Worm (Caenorhabditis elegans) whole organism, L4 larva: ENCODE measurements around the gene srt-64.

ENCODE experiments used
- R02D3.7 ChIP-seq: fragments of 150-350 bp; sonication (generic microtip); optimal IDR thresholded peaks from 3 replicates; lab custom pipeline; 2014; ENCODE audit warnings: missing biosample characterization, missing genetic modification characterization
- Y48G9A.11 ChIP-seq: fragments of 200-800 bp; sonication (Bioruptor generic); IDR thresholded peaks from 2 replicates; pipeline ENCODE4 v1.3.6; 2022; ENCODE audit warnings: missing genetic modification reagents, missing genetic modification characterization, missing compliant biosample characterization
- ZK337.2 ChIP-seq: fragments of 200-800 bp; sonication (Bioruptor generic); IDR thresholded peaks from 2 replicates; pipeline ENCODE4 v1.3.6; 2022; ENCODE audit warnings: missing genetic modification reagents, missing genetic modification characterization, missing compliant biosample characterization
- aha-1 ChIP-seq: fragments of 150-350 bp; peaks from one replicate; lab custom pipeline; 2014; ENCODE audit warnings: missing biosample characterization, missing genetic modification characterization
- aly-2 ChIP-seq: sonication (generic microtip); optimal IDR thresholded peaks from 2 replicates; lab custom pipeline; 2018; ENCODE audit warnings: missing biosample characterization, missing genetic modification characterization
- ama-1 ChIP-seq: fragments of 150-350 bp; optimal IDR thresholded peaks from 2 replicates; lab custom pipeline; 2014; ENCODE audit warnings: inconsistent platforms, mixed read lengths
- ceh-20 ChIP-seq: fragments of 200-800 bp; sonication (Bioruptor generic); IDR thresholded peaks from 2 replicates; pipeline ENCODE4 v1.3.6; 2022; ENCODE audit warnings: missing genetic modification reagents, missing genetic modification characterization, missing compliant biosample characterization
- cey-2 ChIP-seq: sonication (generic microtip); optimal IDR thresholded peaks from 3 replicates; lab custom pipeline; 2017; ENCODE audit warnings: missing genetic modification characterization, mild to moderate bottlenecking, missing compliant biosample characterization, antibody characterized with exemption, borderline replicate concordance; ENCODE audit not compliant: insufficient read depth
- daf-12 ChIP-seq: fragments of 150-350 bp; optimal IDR thresholded peaks from 2 replicates; lab custom pipeline; 2014; ENCODE audit warnings: missing biosample characterization, missing genetic modification reagents, missing genetic modification characterization
- daf-16 ChIP-seq, 3 experiments: sonication (generic microtip); optimal IDR thresholded peaks; 2 replicates each; lab custom pipeline; 2016 to 2017; ENCODE audit warnings: missing genetic modification characterization in 3 of 3, missing genetic modification reagents in 3 of 3, mild to moderate bottlenecking in 2 of 3, missing compliant biosample characterization in 2 of 3, missing biosample characterization in 1 of 3, moderate library complexity in 1 of 3
- dpl-1 ChIP-seq: fragments of 150-350 bp; optimal IDR thresholded peaks from 2 replicates; lab custom pipeline; 2014; ENCODE audit warnings: missing biosample characterization, missing genetic modification reagents, missing genetic modification characterization
- duxl-1 ChIP-seq: sonication (generic microtip); optimal IDR thresholded peaks from 2 replicates; lab custom pipeline; 2016; ENCODE audit warnings: mild to moderate bottlenecking, missing genetic modification characterization, moderate library complexity, missing compliant biosample characterization; ENCODE audit not compliant: poor library complexity
- egl-43 ChIP-seq: fragments of 200-800 bp; sonication (Bioruptor generic); IDR thresholded peaks from 2 replicates; pipeline ENCODE4 v1.3.6; 2022; ENCODE audit warnings: missing genetic modification reagents, missing genetic modification characterization, missing compliant biosample characterization
- gei-8 ChIP-seq: fragments of 200-800 bp; sonication (Bioruptor generic); optimal IDR thresholded peaks from 2 replicates; lab custom pipeline; 2018; ENCODE audit warnings: mild to moderate bottlenecking, missing genetic modification characterization, missing compliant biosample characterization
- hlh-30 ChIP-seq: sonication (generic microtip); optimal IDR thresholded peaks from 2 replicates; lab custom pipeline; 2017; ENCODE audit warnings: antibody characterized with exemption, mild to moderate bottlenecking, missing genetic modification characterization, missing compliant biosample characterization; ENCODE audit not compliant: insufficient read depth
- hmg-1.1 ChIP-seq: fragments of 200-800 bp; sonication (Bioruptor generic); IDR thresholded peaks from 2 replicates; pipeline ENCODE4 v1.3.6; 2022; ENCODE audit warnings: missing genetic modification reagents, missing genetic modification characterization, missing compliant biosample characterization
- lin-29 ChIP-seq: fragments of 200-800 bp; sonication (Bioruptor generic); IDR thresholded peaks from 2 replicates; pipeline ENCODE4 v1.3.6; 2022; ENCODE audit warnings: missing genetic modification reagents, missing genetic modification characterization, missing compliant biosample characterization
- lin-38 ChIP-seq: fragments of 200-800 bp; sonication (Bioruptor generic); IDR thresholded peaks from 2 replicates; pipeline ENCODE4 v1.3.6; 2022; ENCODE audit warnings: missing genetic modification reagents, missing genetic modification characterization, missing compliant biosample characterization
- lin-39 ChIP-seq: fragments of 150-350 bp; optimal IDR thresholded peaks from 2 replicates; lab custom pipeline; 2014; ENCODE audit warnings: missing biosample characterization, missing genetic modification reagents, missing genetic modification characterization
- lsy-2 ChIP-seq, 2 experiments: fragments of 150-350 bp in 1 of 2; sonication (generic microtip) in 1 of 2; optimal IDR thresholded peaks; 2 replicates each; lab custom pipeline; 2014 to 2017; ENCODE audit warnings: missing biosample characterization in 2 of 2, missing genetic modification characterization in 2 of 2
- mep-1 ChIP-seq: fragments of 150-350 bp; sonication (generic microtip); optimal IDR thresholded peaks from 3 replicates; lab custom pipeline; 2014; ENCODE audit warnings: missing biosample characterization, missing genetic modification characterization
- mxl-2 ChIP-seq: fragments of 200-800 bp; sonication (Bioruptor generic); conservative IDR thresholded peaks from 2 replicates; pipeline ENCODE4 v1.3.6; 2022; ENCODE audit warnings: missing genetic modification reagents, missing genetic modification characterization, missing compliant biosample characterization
- nhr-28 ChIP-seq: fragments of 150-350 bp; optimal IDR thresholded peaks from 2 replicates; lab custom pipeline; 2014; ENCODE audit warnings: missing biosample characterization, missing genetic modification characterization
- nhr-42 ChIP-seq: fragments of 200-800 bp; sonication (Bioruptor generic); IDR thresholded peaks from 2 replicates; pipeline ENCODE4 v1.3.6; 2022; ENCODE audit warnings: missing genetic modification characterization, missing compliant biosample characterization
- nhr-6 ChIP-seq: fragments of 150-350 bp; optimal IDR thresholded peaks from 2 replicates; lab custom pipeline; 2014; ENCODE audit warnings: missing biosample characterization, missing genetic modification characterization
- nhr-76 ChIP-seq: fragments of 150-350 bp; optimal IDR thresholded peaks from 2 replicates; lab custom pipeline; 2014; ENCODE audit warnings: missing biosample characterization, missing genetic modification characterization
- nhr-77 ChIP-seq: fragments of 150-350 bp; optimal IDR thresholded peaks from 2 replicates; lab custom pipeline; 2014; ENCODE audit warnings: missing biosample characterization, missing genetic modification characterization
- rbr-2 ChIP-seq: sonication (generic microtip); optimal IDR thresholded peaks from 2 replicates; lab custom pipeline; 2016; ENCODE audit warnings: missing genotype, missing genetic modification characterization, missing compliant biosample characterization
- set-16 ChIP-seq: fragments of 200-800 bp; sonication (Bioruptor generic); IDR thresholded peaks from 2 replicates; pipeline ENCODE4 v1.3.6; 2022; ENCODE audit warnings: missing genetic modification reagents, missing genetic modification characterization, missing compliant biosample characterization
- skn-1 ChIP-seq: fragments of 150-350 bp; optimal IDR thresholded peaks from 2 replicates; lab custom pipeline; 2014; ENCODE audit warnings: missing biosample characterization, missing genetic modification characterization
- spr-1 ChIP-seq: sonication (generic microtip); optimal IDR thresholded peaks from 2 replicates; lab custom pipeline; 2016; ENCODE audit warnings: mild to moderate bottlenecking, missing genetic modification characterization, missing compliant biosample characterization
- spr-3 ChIP-seq: fragments of 200-800 bp; sonication (Bioruptor generic); optimal IDR thresholded peaks from 2 replicates; lab custom pipeline; 2018; ENCODE audit warnings: mild to moderate bottlenecking, missing genetic modification characterization, missing compliant biosample characterization
- unc-130 ChIP-seq: sonication (generic microtip); optimal IDR thresholded peaks from 2 replicates; lab custom pipeline; 2016; ENCODE audit warnings: missing genetic modification reagents, missing genetic modification characterization, missing compliant biosample characterization
- unc-62 ChIP-seq, 3 experiments: fragments of 150-350 bp in 1 of 3; sonication (generic microtip); optimal IDR thresholded peaks in 2 of 3; peaks in 1 of 3; 1 replicate in 1 of 3; 2 replicates in 2 of 3; lab custom pipeline; 2014 to 2017; ENCODE audit warnings: missing biosample characterization in 3 of 3, missing genetic modification characterization in 3 of 3, missing genetic modification reagents in 3 of 3, missing genotype in 1 of 3
- zag-1 ChIP-seq: fragments of 150-350 bp; optimal IDR thresholded peaks from 2 replicates; lab custom pipeline; 2014; ENCODE audit warnings: missing biosample characterization, missing genetic modification characterization
- zfp-2 ChIP-seq: sonication (generic microtip); optimal IDR thresholded peaks from 2 replicates; lab custom pipeline; 2016; ENCODE audit warnings: mild to moderate bottlenecking, missing genetic modification characterization, missing compliant biosample characterization
- zfp-3 ChIP-seq: fragments of 200-800 bp; sonication (Bioruptor generic); conservative IDR thresholded peaks from 2 replicates; pipeline ENCODE4 v1.3.6; 2022; ENCODE audit warnings: missing genetic modification reagents, missing genetic modification characterization, missing compliant biosample characterization
- ztf-7 ChIP-seq: fragments of 150-350 bp; optimal IDR thresholded peaks from 2 replicates; lab custom pipeline; 2014; ENCODE audit warnings: missing biosample characterization, missing genetic modification characterization

The srt-64 gene

DNA sequence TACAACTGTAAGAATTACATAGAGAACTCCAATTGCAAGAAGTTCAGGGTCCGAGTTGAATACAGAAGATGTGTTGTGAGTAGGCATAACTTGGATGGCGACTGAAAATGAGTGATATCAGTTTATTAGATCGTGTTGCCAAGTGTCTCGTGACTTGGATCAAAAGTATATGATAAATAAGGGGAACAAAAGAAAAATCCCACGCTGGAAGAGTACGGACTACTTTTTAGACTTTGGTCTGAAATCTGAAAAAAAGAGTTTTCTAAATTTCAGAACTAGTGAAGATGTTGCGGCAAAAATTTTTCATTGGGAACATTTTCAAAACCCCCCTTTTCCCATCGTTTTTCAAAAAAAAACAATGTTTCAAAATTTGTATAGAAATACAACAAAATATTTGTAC lies at the start of gene srt-64:
TSS of gene srt-64 (minus strand) at position 101 of the 400 bp plus-strand sequence.
- TF ChIP-seq lin-29 (GFP tag; lab: Robert Waterston, UW): no peak
- no peak for TF ChIP-seq daf-16 (GFP tag; optimal IDR thresholded peaks at IDR 0.05; lab: Kevin White, UChicago)
- no peak for TF ChIP-seq daf-16 (tag; optimal IDR thresholded peaks at IDR 0.05; lab: Kevin White, UChicago)
- no peak for TF ChIP-seq ceh-20 (GFP tag; lab: Robert Waterston, UW)
- no peak for TF ChIP-seq aha-1 (tag; lab: Kevin White, UChicago)
- no peak for TF ChIP-seq spr-3 (GFP tag; lab: Kevin White, UChicago)
- peak in 1 of 2 experiments; percentile 25 for TF ChIP-seq unc-62 (GFP tag; optimal IDR thresholded peaks at IDR 0.05 in 1 of 2; lab: Kevin White, UChicago)
- no peak for TF ChIP-seq unc-62 (tag; optimal IDR thresholded peaks at IDR 0.05; lab: Kevin White, UChicago)

DNA sequence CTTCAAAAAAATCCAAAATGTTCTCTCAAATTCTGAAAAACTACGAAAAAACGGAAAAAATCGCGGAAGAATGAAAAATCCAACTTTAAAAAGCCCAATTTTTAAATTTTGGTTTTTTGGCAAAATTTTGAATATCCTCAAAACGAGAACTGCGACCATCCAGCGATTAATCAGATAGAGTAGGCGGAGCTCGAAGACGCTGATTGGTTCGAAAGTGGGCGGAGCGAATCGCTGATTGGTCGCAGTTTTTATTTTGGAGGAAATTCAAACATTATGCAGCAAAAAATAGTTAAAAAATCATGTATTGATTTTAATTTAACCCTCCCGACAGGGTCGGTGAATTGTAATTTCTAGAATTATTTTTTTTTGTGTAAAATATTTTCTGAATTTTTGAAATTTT lies 44.2 kb upstream of the srt-64 start:
- TF ChIP-seq zag-1 (tag; lab: Kevin White, UChicago) (no peak), cey-2 (no peak), lin-38 (GFP tag; lab: Robert Waterston, UW) (no peak), mxl-2 (GFP tag; lab: Robert Waterston, UW) (no peak), gei-8 (GFP tag; lab: Kevin White, UChicago) (no peak), zfp-3 (GFP tag; lab: Robert Waterston, UW) (no peak), aly-2 (tag; lab: Kevin White, UChicago) (no peak), R02D3.7 (no peak), dpl-1 (GFP tag; lab: Kevin White, UChicago) (no peak), nhr-76 (tag; lab: Kevin White, UChicago) (no peak), lin-39 (tag; lab: Kevin White, UChicago) (no peak), egl-43 (no peak), daf-12 (tag; lab: Kevin White, UChicago) (no peak), ama-1 (lab: Kevin White, UChicago) (no peak), zfp-2 (no peak), unc-130 (no peak), hlh-30 (no peak), set-16 (no peak), ztf-7 (tag; lab: Kevin White, UChicago) (no peak)

DNA sequence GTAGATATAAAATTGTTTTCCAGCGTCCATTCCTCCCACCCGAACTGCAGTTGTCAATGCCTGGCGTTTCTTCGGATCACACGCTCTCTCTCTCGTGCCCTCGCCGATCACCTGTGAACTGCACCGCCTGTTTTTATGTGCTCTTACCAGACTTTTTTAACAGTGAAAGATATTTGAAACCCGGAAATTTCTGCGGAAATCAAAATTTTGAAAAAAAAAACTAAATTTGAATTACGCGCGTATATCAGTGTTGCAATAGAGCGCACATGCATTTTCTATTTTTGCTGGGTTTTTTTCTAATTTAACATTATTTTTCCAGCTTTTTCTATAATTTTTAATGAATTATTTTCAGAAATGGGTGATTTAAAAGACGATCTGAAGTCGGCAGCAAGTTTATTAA lies 34.6 kb upstream of the srt-64 start, which contains the start of gene ttc-37:
TSS of gene ttc-37 (plus strand) at position 349 of the 400 bp plus-strand sequence.
- peak; percentile 25 for TF ChIP-seq nhr-28 (tag; lab: Kevin White, UChicago)
- TF ChIP-seq duxl-1 (tag; lab: Kevin White, UChicago): no peak
- peak; percentile 3 for TF ChIP-seq nhr-6 (tag; lab: Kevin White, UChicago)
- no peak for TF ChIP-seq nhr-42 (GFP tag; lab: Robert Waterston, UW)
- no peak for TF ChIP-seq gei-8 (GFP tag; lab: Kevin White, UChicago)
- peak in 1 of 2 experiments; percentile 71 for TF ChIP-seq lsy-2 (tag; optimal IDR thresholded peaks at IDR 0.05; lab: Kevin White, UChicago)
- no peak for TF ChIP-seq unc-62 (GFP tag; optimal IDR thresholded peaks at IDR 0.05 in 1 of 2; lab: Kevin White, UChicago)
- no peak for TF ChIP-seq unc-62 (tag; optimal IDR thresholded peaks at IDR 0.05; lab: Kevin White, UChicago)
- TF ChIP-seq spr-1 (tag; lab: Kevin White, UChicago): no peak
- TF ChIP-seq hmg-1.1: peak; percentile 45; the same call in 1 of the 2 replicates
- TF ChIP-seq Y48G9A.11 (GFP tag; lab: Robert Waterston, UW): no peak
- peak; percentile 96 for TF ChIP-seq lin-38 (GFP tag; lab: Robert Waterston, UW)
- no peak for TF ChIP-seq ZK337.2 (GFP tag; lab: Robert Waterston, UW)
- TF ChIP-seq skn-1 (tag; lab: Kevin White, UChicago): no peak
- TF ChIP-seq mep-1: peak; percentile 14
- TF ChIP-seq hlh-30: peak; percentile 36
- TF ChIP-seq daf-16 (GFP tag; optimal IDR thresholded peaks at IDR 0.05; lab: Kevin White, UChicago): peak in 1 of 2 experiments; percentile 79
- no peak for TF ChIP-seq daf-16 (tag; optimal IDR thresholded peaks at IDR 0.05; lab: Kevin White, UChicago)
- TF ChIP-seq aha-1 (tag; lab: Kevin White, UChicago): peak; percentile 88
- TF ChIP-seq rbr-2 (tag; lab: Kevin White, UChicago): peak; percentile 6
- peak; percentile 2 for TF ChIP-seq nhr-77 (tag; lab: Kevin White, UChicago)
- peak; percentile 95 for TF ChIP-seq dpl-1 (GFP tag; lab: Kevin White, UChicago)
